Worm (Caenorhabditis elegans) whole organism, L4 larva: ENCODE data around the gene slc-30A9.

Experiments
- F26F4.8 ChIP-seq: fragments of 200-800 bp; sonication (Bioruptor generic); conservative IDR thresholded peaks from 2 replicates; pipeline ENCODE4 v1.3.6; 2022; ENCODE audit warnings: missing genetic modification characterization, missing compliant biosample characterization
- F37D6.2 ChIP-seq: sonication (generic microtip); optimal IDR thresholded peaks from 2 replicates; lab custom pipeline; 2016; ENCODE audit warnings: mild to moderate bottlenecking, missing genetic modification characterization, missing compliant biosample characterization
- F49E8.2 ChIP-seq: sonication (generic microtip); optimal IDR thresholded peaks from 2 replicates; lab custom pipeline; 2016; ENCODE audit warnings: missing compliant biosample characterization, mild to moderate bottlenecking, missing genetic modification characterization, borderline replicate concordance
- R02D3.7 ChIP-seq: fragments of 150-350 bp; sonication (generic microtip); optimal IDR thresholded peaks from 3 replicates; lab custom pipeline; 2014; ENCODE audit warnings: missing biosample characterization, missing genetic modification characterization
- Y5F2A.4 ChIP-seq: fragments of 200-800 bp; sonication (Bioruptor generic); optimal IDR thresholded peaks from 2 replicates; lab custom pipeline; 2018; ENCODE audit warnings: mild to moderate bottlenecking, missing genetic modification characterization, missing compliant biosample characterization
- ZK337.2 ChIP-seq: fragments of 200-800 bp; sonication (Bioruptor generic); IDR thresholded peaks from 2 replicates; pipeline ENCODE4 v1.3.6; 2022; ENCODE audit warnings: missing genetic modification reagents, missing genetic modification characterization, missing compliant biosample characterization
- aha-1 ChIP-seq: fragments of 150-350 bp; peaks from one replicate; lab custom pipeline; 2014; ENCODE audit warnings: missing biosample characterization, missing genetic modification characterization
- ama-1 ChIP-seq: fragments of 150-350 bp; optimal IDR thresholded peaks from 2 replicates; lab custom pipeline; 2014; ENCODE audit warnings: inconsistent platforms, mixed read lengths
- ceh-20 ChIP-seq: fragments of 200-800 bp; sonication (Bioruptor generic); IDR thresholded peaks from 2 replicates; pipeline ENCODE4 v1.3.6; 2022; ENCODE audit warnings: missing genetic modification reagents, missing genetic modification characterization, missing compliant biosample characterization
- ceh-32 ChIP-seq: sonication (generic microtip); optimal IDR thresholded peaks from 2 replicates; lab custom pipeline; 2016; ENCODE audit warnings: mild to moderate bottlenecking, missing genetic modification characterization, missing compliant biosample characterization; ENCODE audit not compliant: poor library complexity
- ceh-44 ChIP-seq: fragments of 200-800 bp; sonication (Bioruptor generic); IDR thresholded peaks from 2 replicates; pipeline ENCODE4 v1.3.6; 2022; ENCODE audit warnings: missing genetic modification reagents, missing genetic modification characterization, missing compliant biosample characterization
- ceh-82 ChIP-seq: sonication (generic microtip); optimal IDR thresholded peaks from 2 replicates; lab custom pipeline; 2017; ENCODE audit warnings: missing biosample characterization, missing genetic modification characterization
- ces-1 ChIP-seq: fragments of 150-350 bp; sonication (generic microtip); optimal IDR thresholded peaks from 4 replicates; lab custom pipeline; 2014; ENCODE audit warnings: missing biosample characterization, missing genetic modification reagents, missing genetic modification characterization
- cey-2 ChIP-seq: sonication (generic microtip); optimal IDR thresholded peaks from 3 replicates; lab custom pipeline; 2017; ENCODE audit warnings: missing genetic modification characterization, mild to moderate bottlenecking, missing compliant biosample characterization, antibody characterized with exemption, borderline replicate concordance; ENCODE audit not compliant: insufficient read depth
- ctbp-1 ChIP-seq: fragments of 200-800 bp; sonication (Bioruptor generic); IDR thresholded peaks from 2 replicates; pipeline ENCODE4 v1.3.6; 2022; ENCODE audit warnings: missing genetic modification reagents, missing genetic modification characterization, missing compliant biosample characterization
- daf-12 ChIP-seq: fragments of 150-350 bp; optimal IDR thresholded peaks from 2 replicates; lab custom pipeline; 2014; ENCODE audit warnings: missing biosample characterization, missing genetic modification reagents, missing genetic modification characterization
- daf-16 ChIP-seq, 3 experiments: sonication (generic microtip); optimal IDR thresholded peaks; 2 replicates each; lab custom pipeline; 2016 to 2017; ENCODE audit warnings: missing genetic modification characterization in 3 of 3, missing genetic modification reagents in 3 of 3, mild to moderate bottlenecking in 2 of 3, missing compliant biosample characterization in 2 of 3, missing biosample characterization in 1 of 3, moderate library complexity in 1 of 3
- daf-8 ChIP-seq: fragments of 200-800 bp; sonication (Bioruptor generic); IDR thresholded peaks from 2 replicates; pipeline ENCODE4 v1.3.6; 2022; ENCODE audit warnings: missing genetic modification characterization, missing compliant biosample characterization
- dpl-1 ChIP-seq: fragments of 150-350 bp; optimal IDR thresholded peaks from 2 replicates; lab custom pipeline; 2014; ENCODE audit warnings: missing biosample characterization, missing genetic modification reagents, missing genetic modification characterization
- dve-1 ChIP-seq: sonication (generic microtip); optimal IDR thresholded peaks from 2 replicates; lab custom pipeline; 2017; ENCODE audit warnings: antibody characterized with exemption, mild to moderate bottlenecking, missing genetic modification characterization, missing compliant biosample characterization; ENCODE audit not compliant: insufficient read depth
- hif-1 ChIP-seq, 2 experiments: sonication (generic microtip); optimal IDR thresholded peaks; 2 replicates each; lab custom pipeline; 2016 to 2017; ENCODE audit warnings: missing compliant biosample characterization in 2 of 2, missing genetic modification characterization in 2 of 2, missing genetic modification reagents in 2 of 2, missing genotype in 2 of 2, mild to moderate bottlenecking in 1 of 2
- hlh-11 ChIP-seq: fragments of 200-800 bp; sonication (Bioruptor generic); optimal IDR thresholded peaks from 2 replicates; lab custom pipeline; 2018; ENCODE audit warnings: mild to moderate bottlenecking, missing genetic modification characterization, missing compliant biosample characterization
- hlh-30 ChIP-seq: sonication (generic microtip); optimal IDR thresholded peaks from 2 replicates; lab custom pipeline; 2017; ENCODE audit warnings: antibody characterized with exemption, mild to moderate bottlenecking, missing genetic modification characterization, missing compliant biosample characterization; ENCODE audit not compliant: insufficient read depth
- lim-7 ChIP-seq: fragments of 200-800 bp; sonication (Bioruptor generic); IDR thresholded peaks from 2 replicates; pipeline ENCODE4 v1.3.6; 2022; ENCODE audit warnings: missing genetic modification characterization, missing compliant biosample characterization
- lin-1 ChIP-seq: fragments of 200-800 bp; sonication (Bioruptor generic); IDR thresholded peaks from 2 replicates; pipeline ENCODE4 v1.3.6; 2022; ENCODE audit warnings: missing genetic modification reagents, missing genetic modification characterization, missing compliant biosample characterization
- lin-15B ChIP-seq: fragments of 150-350 bp; sonication (generic microtip); optimal IDR thresholded peaks from 3 replicates; lab custom pipeline; 2014; ENCODE audit warnings: missing biosample characterization, missing genetic modification characterization
- lin-38 ChIP-seq: fragments of 200-800 bp; sonication (Bioruptor generic); IDR thresholded peaks from 2 replicates; pipeline ENCODE4 v1.3.6; 2022; ENCODE audit warnings: missing genetic modification reagents, missing genetic modification characterization, missing compliant biosample characterization
- lir-3 ChIP-seq: sonication (generic microtip); optimal IDR thresholded peaks from 2 replicates; lab custom pipeline; 2016; ENCODE audit warnings: mild to moderate bottlenecking, missing genetic modification characterization, missing compliant biosample characterization
- lsy-2 ChIP-seq, 2 experiments: fragments of 150-350 bp in 1 of 2; sonication (generic microtip) in 1 of 2; optimal IDR thresholded peaks; 2 replicates each; lab custom pipeline; 2014 to 2017; ENCODE audit warnings: missing biosample characterization in 2 of 2, missing genetic modification characterization in 2 of 2
- madf-9 ChIP-seq: fragments of 200-800 bp; sonication (Bioruptor generic); conservative IDR thresholded peaks from 2 replicates; pipeline ENCODE4 v1.3.6; 2022; ENCODE audit warnings: missing genetic modification reagents, missing genetic modification characterization, missing compliant biosample characterization
- mdt-29 ChIP-seq: fragments of 200-800 bp; sonication (Bioruptor generic); IDR thresholded peaks from 2 replicates; pipeline ENCODE4 v1.3.6; 2022; ENCODE audit warnings: missing genetic modification reagents, missing genetic modification characterization, missing compliant biosample characterization
- mep-1 ChIP-seq: fragments of 150-350 bp; sonication (generic microtip); optimal IDR thresholded peaks from 3 replicates; lab custom pipeline; 2014; ENCODE audit warnings: missing biosample characterization, missing genetic modification characterization
- mxl-2 ChIP-seq: fragments of 200-800 bp; sonication (Bioruptor generic); conservative IDR thresholded peaks from 2 replicates; pipeline ENCODE4 v1.3.6; 2022; ENCODE audit warnings: missing genetic modification reagents, missing genetic modification characterization, missing compliant biosample characterization
- nhr-11 ChIP-seq: fragments of 150-350 bp; optimal IDR thresholded peaks from 2 replicates; lab custom pipeline; 2014; ENCODE audit warnings: missing biosample characterization, missing genetic modification characterization
- nhr-48 ChIP-seq: sonication (generic microtip); optimal IDR thresholded peaks from 2 replicates; lab custom pipeline; 2016; ENCODE audit warnings: mild to moderate bottlenecking, missing genetic modification characterization, missing compliant biosample characterization
- nhr-6 ChIP-seq: fragments of 150-350 bp; optimal IDR thresholded peaks from 2 replicates; lab custom pipeline; 2014; ENCODE audit warnings: missing biosample characterization, missing genetic modification characterization
- pha-4 ChIP-seq, 2 experiments: fragments of 150-350 bp in 1 of 2; fragments of 200-800 bp in 1 of 2; sonication (Bioruptor generic) in 1 of 2; IDR thresholded peaks in 1 of 2; optimal IDR thresholded peaks in 1 of 2; 2 replicates each; pipeline versions ENCODE4 v1.3.6 to Lab custom; 2014 to 2022; ENCODE audit warnings: missing genetic modification characterization in 2 of 2, missing genetic modification reagents in 2 of 2, missing biosample characterization in 1 of 2, missing compliant biosample characterization in 1 of 2
- pqm-1 ChIP-seq: sonication (generic microtip); optimal IDR thresholded peaks from 2 replicates; lab custom pipeline; 2017; ENCODE audit warnings: missing biosample characterization, missing genetic modification characterization
- sdz-12 ChIP-seq: fragments of 200-800 bp; sonication (Bioruptor generic); optimal IDR thresholded peaks from 2 replicates; lab custom pipeline; 2018; ENCODE audit warnings: mild to moderate bottlenecking, missing genetic modification characterization, missing compliant biosample characterization
- set-16 ChIP-seq: fragments of 200-800 bp; sonication (Bioruptor generic); IDR thresholded peaks from 2 replicates; pipeline ENCODE4 v1.3.6; 2022; ENCODE audit warnings: missing genetic modification reagents, missing genetic modification characterization, missing compliant biosample characterization
- spr-1 ChIP-seq: sonication (generic microtip); optimal IDR thresholded peaks from 2 replicates; lab custom pipeline; 2016; ENCODE audit warnings: mild to moderate bottlenecking, missing genetic modification characterization, missing compliant biosample characterization
- tra-1 ChIP-seq: fragments of 200-800 bp; sonication (Bioruptor generic); IDR thresholded peaks from 2 replicates; pipeline ENCODE4 v1.3.6; 2022; ENCODE audit warnings: missing genetic modification reagents, missing genetic modification characterization, missing compliant biosample characterization
- unc-62 ChIP-seq, 3 experiments: fragments of 150-350 bp in 1 of 3; sonication (generic microtip); optimal IDR thresholded peaks in 2 of 3; peaks in 1 of 3; 1 replicate in 1 of 3; 2 replicates in 2 of 3; lab custom pipeline; 2014 to 2017; ENCODE audit warnings: missing biosample characterization in 3 of 3, missing genetic modification characterization in 3 of 3, missing genetic modification reagents in 3 of 3, missing genotype in 1 of 3
- zag-1 ChIP-seq: fragments of 150-350 bp; optimal IDR thresholded peaks from 2 replicates; lab custom pipeline; 2014; ENCODE audit warnings: missing biosample characterization, missing genetic modification characterization
- zip-2 ChIP-seq: fragments of 150-350 bp; optimal IDR thresholded peaks from 2 replicates; lab custom pipeline; 2014; ENCODE audit warnings: missing biosample characterization, missing genetic modification characterization
- ztf-11 ChIP-seq: fragments of 150-350 bp; optimal IDR thresholded peaks from 2 replicates; lab custom pipeline; 2014; ENCODE audit warnings: missing biosample characterization, missing genetic modification characterization

slc-30A9 gene

DNA sequence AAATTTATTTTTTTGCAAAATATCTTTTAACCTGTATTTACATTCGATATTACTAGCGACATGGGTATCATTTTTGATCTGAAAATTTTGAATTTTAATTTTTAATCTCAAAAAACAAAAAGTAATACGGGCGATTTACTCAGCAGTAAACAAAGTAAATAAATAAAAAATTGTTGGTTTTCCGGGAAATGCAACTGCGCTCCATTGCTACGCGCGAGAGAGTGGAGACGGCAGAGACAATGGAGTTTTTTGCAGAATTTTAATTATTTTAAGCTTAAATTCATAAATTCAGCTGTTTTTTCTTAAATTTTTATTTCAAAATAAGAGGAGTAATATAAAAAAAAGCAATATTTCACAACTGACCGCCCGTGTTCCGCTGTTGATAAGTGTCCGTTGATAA lies at the start of gene slc-30A9:
Gene slc-30A9, minus strand, starts transcription at position 78 of the 400 bp plus-strand sequence.
- TF ChIP-seq lin-38 (GFP tag; lab: Robert Waterston, UW) (peak; percentile 94), unc-62 (GFP tag; optimal IDR thresholded peaks at IDR 0.05 in 1 of 2; lab: Kevin White, UChicago) (peak in 1 of 2 experiments; percentile 5), unc-62 (tag; optimal IDR thresholded peaks at IDR 0.05; lab: Kevin White, UChicago) (no peak), mep-1 (peak; percentile 52), zag-1 (tag; lab: Kevin White, UChicago) (no peak), lsy-2 (tag; optimal IDR thresholded peaks at IDR 0.05; lab: Kevin White, UChicago) (peak in 1 of 2 experiments; percentile 59), pha-4 (GFP tag; IDR thresholded peaks at IDR 0.05; lab: Robert Waterston, UW) (no peak), pha-4 (tag; optimal IDR thresholded peaks at IDR 0.05; lab: Kevin White, UChicago) (peak; percentile 41), dpl-1 (GFP tag; lab: Kevin White, UChicago) (peak; percentile 19), lir-3 (tag; lab: Kevin White, UChicago) (no peak), hlh-30 (tag; lab: Kevin White, UChicago) (peak; percentile 2), daf-16 (GFP tag; optimal IDR thresholded peaks at IDR 0.05; lab: Kevin White, UChicago) (no peak), daf-16 (tag; optimal IDR thresholded peaks at IDR 0.05; lab: Kevin White, UChicago) (peak; percentile 18), R02D3.7 (no peak)

- TF ChIP-seq aha-1 (tag; lab: Kevin White, UChicago) (no peak), Y5F2A.4 (no peak), pqm-1 (peak; percentile 43), ceh-82 (no peak)
- TF ChIP-seq, all 104 proteins: peak for 1
These were observed 47.9 kb upstream of the slc-30A9 start, which contains the start of gene Y71H2AM.14 for ce11 chrIII:2746553-2746952. Y71H2AM.14 (minus strand) TSS chrIII:2746653.

- TF ChIP-seq lsy-2 (tag; optimal IDR thresholded peaks at IDR 0.05; lab: Kevin White, UChicago) (no peak), nhr-6 (no peak), ceh-20 (no peak), hlh-11 (tag; lab: Kevin White, UChicago) (peak; percentile 71), lim-7 (GFP tag; lab: Robert Waterston, UW) (no peak), F26F4.8 (GFP tag; lab: Robert Waterston, UW) (no peak), nhr-11 (tag; lab: Kevin White, UChicago) (no peak), Y5F2A.4 (no peak), sdz-12 (GFP tag; lab: Kevin White, UChicago) (no peak), F37D6.2 (tag; lab: Kevin White, UChicago) (no peak), cey-2 (tag; lab: Kevin White, UChicago) (no peak), aha-1 (tag; lab: Kevin White, UChicago) (no peak), F49E8.2 (tag; lab: Kevin White, UChicago) (no peak), ztf-11 (tag; lab: Kevin White, UChicago) (no peak), ZK337.2 (no peak), daf-12 (no peak), mdt-29 (GFP tag; lab: Robert Waterston, UW) (no peak), ceh-32 (tag; lab: Kevin White, UChicago) (no peak), lin-1 (GFP tag; lab: Robert Waterston, UW) (0 out of 2 replicates have a peak, but pooled peaks have one; percentile 25), tra-1 (GFP tag; lab: Robert Waterston, UW) (no peak), ama-1 (lab: Kevin White, UChicago) (no peak), hif-1 (tag; optimal IDR thresholded peaks at IDR 0.05; lab: Kevin White, UChicago) (no peak), mep-1 (no peak), ceh-44 (GFP tag; lab: Robert Waterston, UW) (no peak), mxl-2 (no peak), ces-1 (GFP tag; lab: Kevin White, UChicago) (no peak), R02D3.7 (no peak), ctbp-1 (no peak), set-16 (no peak), spr-1 (tag; lab: Kevin White, UChicago) (no peak), lin-15B (no peak), nhr-48 (tag; lab: Kevin White, UChicago) (no peak), daf-8 (no peak), zip-2 (no peak), madf-9 (GFP tag; lab: Robert Waterston, UW) (no peak), dve-1 (peak; percentile 81)
These were observed 40.9 kb upstream of the slc-30A9 start, which contains the start of gene cest-25 for ce11 chrIII:2739469-2739868. cest-25 (minus strand) TSS chrIII:2739531.
